Worm (Caenorhabditis elegans): ENCODE measurements around the gene sdz-9.

Gene sdz-9

ce11 chrII:2749595-2750048 lies 23.8 kb downstream of the sdz-9 start, which contains the start of gene F29A7.4:
TSS of gene F29A7.4 (plus strand) at chrII:2749998.
- peak; percentile 66 for TF ChIP-seq elt-2 (tag; optimal IDR thresholded peaks at IDR 0.05)
- TF ChIP-seq sox-4 (tag; optimal IDR thresholded peaks at IDR 0.05) = no peak

DNA sequence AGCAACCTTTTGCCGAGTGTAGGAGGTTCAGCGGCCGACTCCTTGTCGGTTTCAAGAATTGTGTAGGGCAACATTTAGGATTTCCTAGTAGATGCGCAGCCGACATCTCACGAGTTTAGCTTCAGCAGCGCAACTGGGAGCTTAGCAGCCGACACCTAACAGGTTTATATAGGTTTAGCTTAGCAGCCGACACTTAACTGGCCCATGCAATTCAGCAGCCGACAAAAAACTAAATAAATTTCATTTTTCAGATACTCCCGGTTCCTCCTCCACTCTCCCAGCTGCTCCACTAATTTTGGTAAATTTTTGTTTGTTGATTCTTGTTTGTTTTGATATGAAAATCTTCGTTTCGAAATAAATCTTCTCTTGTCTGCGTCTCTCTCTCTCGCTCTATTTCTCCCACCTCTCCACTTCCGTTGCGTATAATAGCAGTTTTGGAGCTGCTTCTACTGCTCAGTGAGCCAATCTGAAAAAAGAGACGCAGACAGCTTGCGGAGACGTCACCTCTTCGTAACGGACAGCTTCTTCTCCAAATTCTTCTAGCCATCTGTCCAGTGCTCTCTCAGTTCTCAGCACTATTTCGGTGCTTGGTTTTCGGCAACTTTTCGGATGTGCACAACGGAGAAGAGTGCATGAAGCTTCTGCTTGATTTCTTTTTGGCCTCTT lies 25.3 kb downstream of the sdz-9 start:
- no peak for TF ChIP-seq dve-1 (tag; optimal IDR thresholded peaks at IDR 0.05)
- no peak for TF ChIP-seq lim-6 (tag; optimal IDR thresholded peaks at IDR 0.05)
- no peak for TF ChIP-seq ceh-19 (GFP tag; optimal IDR thresholded peaks at IDR 0.05)
- no peak for TF ChIP-seq ceh-48 (tag; optimal IDR thresholded peaks at IDR 0.05)
- no peak for TF ChIP-seq pha-2 (tag; optimal IDR thresholded peaks at IDR 0.05)
- TF ChIP-seq ceh-14 (tag; optimal IDR thresholded peaks at IDR 0.05) = peak; percentile 47
- peak; percentile 53 for TF ChIP-seq tbx-2 (tag; optimal IDR thresholded peaks at IDR 0.05)
- TF ChIP-seq ceh-31 (tag; optimal IDR thresholded peaks at IDR 0.05) = peak; percentile 82
- no peak for TF ChIP-seq zip-5 (tag; optimal IDR thresholded peaks at IDR 0.05)
- TF ChIP-seq pag-3 (tag; optimal IDR thresholded peaks at IDR 0.05; ENCODE audit: borderline replicate concordance) = peak; percentile 20
- TF ChIP-seq hlh-15 (tag; optimal IDR thresholded peaks at IDR 0.05) = no peak
- no peak for TF ChIP-seq npax-4 (tag; optimal IDR thresholded peaks at IDR 0.05)
- TF ChIP-seq sox-2 (GFP tag; IDR thresholded peaks at IDR 0.05) = no peak
- peak; percentile 41 for TF ChIP-seq ceh-18 (tag; optimal IDR thresholded peaks at IDR 0.05)
- no peak for TF ChIP-seq ceh-6 (GFP tag; optimal IDR thresholded peaks at IDR 0.05)
- no peak for TF ChIP-seq unc-3 (GFP tag; conservative IDR thresholded peaks at IDR 0.05)
- no peak for TF ChIP-seq unc-3 (tag; optimal IDR thresholded peaks at IDR 0.05)
- TF ChIP-seq ref-2 (tag; optimal IDR thresholded peaks at IDR 0.05) = no peak
- TF ChIP-seq unc-55 (GFP tag; optimal IDR thresholded peaks at IDR 0.05) = no peak
- no peak for TF ChIP-seq C08G9.2 (tag; optimal IDR thresholded peaks at IDR 0.05)
- no peak for TF ChIP-seq F13H6.1 (tag; optimal IDR thresholded peaks at IDR 0.05)
- TF ChIP-seq ztf-16 (tag; optimal IDR thresholded peaks at IDR 0.05) = no peak
- peak; percentile 44 for TF ChIP-seq nfya-1 (tag; optimal IDR thresholded peaks at IDR 0.05)
- no peak for TF ChIP-seq fax-1 (tag; optimal IDR thresholded peaks at IDR 0.05)
- peak; percentile 71 for TF ChIP-seq unc-42 (tag; optimal IDR thresholded peaks at IDR 0.05)
- TF ChIP-seq hlh-13 (GFP tag; optimal IDR thresholded peaks at IDR 0.05) = no peak
- TF ChIP-seq hlh-30 (tag; optimal IDR thresholded peaks at IDR 0.05; ENCODE audit: insufficient read depth) = no peak
- TF ChIP-seq ttx-3 (tag; optimal IDR thresholded peaks at IDR 0.05) = no peak
- no peak for TF ChIP-seq nhr-232 (tag; optimal IDR thresholded peaks at IDR 0.05)
- no peak for TF ChIP-seq K02D7.2 (tag; optimal IDR thresholded peaks at IDR 0.05)
- TF ChIP-seq ceh-24 (tag; optimal IDR thresholded peaks at IDR 0.05) = no peak
- no peak for TF ChIP-seq mec-3 (tag; optimal IDR thresholded peaks at IDR 0.05; ENCODE audit: borderline replicate concordance)
- TF ChIP-seq gmeb-2 (tag; optimal IDR thresholded peaks at IDR 0.05) = no peak

DNA sequence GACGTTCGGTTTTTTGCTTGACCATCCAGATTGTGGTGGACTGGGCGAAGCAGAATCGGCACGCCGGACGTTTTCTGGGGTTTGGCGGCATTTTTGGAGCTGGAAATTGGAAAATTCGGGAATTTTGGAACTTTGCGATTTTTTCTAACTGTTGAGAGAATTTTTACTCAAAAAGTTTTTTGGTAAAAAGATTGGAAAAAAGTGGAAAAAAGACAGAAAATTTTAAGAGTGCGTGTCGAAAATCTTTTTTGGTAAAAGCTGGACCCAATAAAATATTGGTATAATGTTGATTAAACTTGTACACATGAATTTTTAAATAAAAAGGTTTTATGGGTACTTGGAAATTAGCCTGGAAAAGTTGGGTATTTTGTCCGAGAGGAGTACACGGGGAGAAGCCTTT lies 31.2 kb downstream of the sdz-9 start, which contains the start of gene T05A8.7:
T05A8.7 (minus strand) TSS at position 101 of the 400 bp plus-strand sequence.
- TF ChIP-seq fkh-10 (GFP tag; optimal IDR thresholded peaks at IDR 0.05) = no peak
- TF ChIP-seq lin-11 (tag; optimal IDR thresholded peaks at IDR 0.05) = no peak
- TF ChIP-seq lim-6 (tag; optimal IDR thresholded peaks at IDR 0.05) = no peak
- TF ChIP-seq ref-2 (tag; optimal IDR thresholded peaks at IDR 0.05) = no peak
- TF ChIP-seq ceh-18 (tag; optimal IDR thresholded peaks at IDR 0.05) = no peak
- TF ChIP-seq rnt-1 (tag; optimal IDR thresholded peaks at IDR 0.05) = no peak
- no peak for TF ChIP-seq pros-1 (tag; optimal IDR thresholded peaks at IDR 0.05)
- TF ChIP-seq unc-86 (tag; optimal IDR thresholded peaks at IDR 0.05) = no peak
- TF ChIP-seq C38D4.7 (GFP tag; optimal IDR thresholded peaks at IDR 0.05) = no peak
- TF ChIP-seq zip-5 (tag; optimal IDR thresholded peaks at IDR 0.05) = no peak
- TF ChIP-seq ceh-6 (GFP tag; optimal IDR thresholded peaks at IDR 0.05) = no peak
- no peak for TF ChIP-seq ceh-45 (GFP tag; IDR thresholded peaks at IDR 0.05)
- no peak for TF ChIP-seq pax-1 (tag; optimal IDR thresholded peaks at IDR 0.05)
- TF ChIP-seq unc-42 (tag; optimal IDR thresholded peaks at IDR 0.05) = no peak
- TF ChIP-seq ets-4 (tag; optimal IDR thresholded peaks at IDR 0.05) = no peak
- no peak for TF ChIP-seq pha-2 (tag; optimal IDR thresholded peaks at IDR 0.05)
- TF ChIP-seq fkh-6 (tag; optimal IDR thresholded peaks at IDR 0.05) = no peak
